Fruit fly (Drosophila melanogaster) whole organism, embryonic: ENCODE data around the gene Spec2.

Source experiments
- BtbVII ChIP-seq: fragments of 200-800 bp; sonication (Bioruptor generic); optimal IDR thresholded peaks from 3 replicates; lab custom pipeline; 2017; ENCODE audit warnings: missing biosample characterization, mild to moderate bottlenecking, missing genetic modification characterization
- CG11398 ChIP-seq: fragments of 200-800 bp; sonication (Bioruptor generic); optimal IDR thresholded peaks from 2 replicates; lab custom pipeline; 2016; ENCODE audit warnings: missing biosample characterization, missing genetic modification characterization
- CG11560 ChIP-seq: fragments of 200-800 bp; sonication (Bioruptor generic); IDR thresholded peaks from 3 replicates; pipeline ENCODE4 v1.3.6; 2022; ENCODE audit warnings: missing biosample characterization, missing genetic modification characterization
- CG12659 ChIP-seq: fragments of 200-800 bp; sonication (Bioruptor generic); optimal IDR thresholded peaks from 3 replicates; lab custom pipeline; 2017; ENCODE audit warnings: mild to moderate bottlenecking, missing biosample characterization, missing genetic modification reagents, missing genetic modification characterization
- CG14860 ChIP-seq: fragments of 200-800 bp; sonication (Bioruptor generic); IDR thresholded peaks from 3 replicates; pipeline ENCODE4 v1.3.6; 2022; ENCODE audit warnings: missing biosample characterization, missing genetic modification characterization; ENCODE audit not compliant: partially characterized antibody
- CG17802 ChIP-seq: fragments of 200-800 bp; sonication (Bioruptor generic); optimal IDR thresholded peaks from 2 replicates; lab custom pipeline; 2018; ENCODE audit warnings: missing biosample characterization, mild to moderate bottlenecking, missing genetic modification characterization, moderate library complexity
- CG17912 ChIP-seq: fragments of 200-800 bp; sonication (Bioruptor generic); optimal IDR thresholded peaks from 2 replicates; lab custom pipeline; 2018; ENCODE audit warnings: missing biosample characterization, mild to moderate bottlenecking, missing genetic modification characterization
- CG33557 ChIP-seq: fragments of 200-800 bp; sonication (Bioruptor generic); optimal IDR thresholded peaks from 2 replicates; lab custom pipeline; 2019; ENCODE audit warnings: missing biosample characterization, mild to moderate bottlenecking, missing genetic modification characterization, moderate library complexity
- CG34224 ChIP-seq: fragments of 200-800 bp; sonication (Bioruptor generic); IDR thresholded peaks from 3 replicates; pipeline ENCODE4 v1.3.6; 2022; ENCODE audit warnings: missing biosample characterization, missing genetic modification characterization; ENCODE audit not compliant: partially characterized antibody
- CG4707 ChIP-seq: fragments of 200-800 bp; sonication (Bioruptor generic); optimal IDR thresholded peaks from 2 replicates; lab custom pipeline; 2018; ENCODE audit warnings: missing biosample characterization, mild to moderate bottlenecking, missing genetic modification characterization, moderate library complexity
- CG6254 ChIP-seq: fragments of 200-800 bp; sonication (Bioruptor generic); optimal IDR thresholded peaks from 3 replicates; lab custom pipeline; 2017; ENCODE audit warnings: mild to moderate bottlenecking, missing biosample characterization, missing genetic modification reagents, missing genetic modification characterization
- CG7271 ChIP-seq: fragments of 200-800 bp; sonication (Bioruptor generic); optimal IDR thresholded peaks from 2 replicates; lab custom pipeline; 2018; ENCODE audit warnings: missing biosample characterization, mild to moderate bottlenecking, missing genetic modification characterization, moderate library complexity
- CG8290 ChIP-seq, 3 experiments: fragments of 200-800 bp; sonication (Bioruptor generic); optimal IDR thresholded peaks; 2 replicates each; lab custom pipeline; 2016 to 2019; ENCODE audit warnings: missing biosample characterization in 3 of 3, missing genetic modification characterization in 3 of 3, mild to moderate bottlenecking in 2 of 3, moderate library complexity in 1 of 3
- CG9797 ChIP-seq: fragments of 200-800 bp; sonication (Bioruptor generic); optimal IDR thresholded peaks from 3 replicates; lab custom pipeline; 2018; ENCODE audit warnings: missing biosample characterization, mild to moderate bottlenecking, missing genetic modification characterization
- CG9876 ChIP-seq: fragments of 200-800 bp; sonication (Bioruptor generic); optimal IDR thresholded peaks from 2 replicates; lab custom pipeline; 2016; ENCODE audit warnings: missing biosample characterization, missing genetic modification characterization
- D ChIP-seq, 2 experiments: fragments of 200-800 bp in 1 of 2; fragments of >200 bp in 1 of 2; sonication (Bioruptor generic) in 1 of 2; optimal IDR thresholded peaks; 2 replicates in 1 of 2; 3 replicates in 1 of 2; lab custom pipeline; 2017; ENCODE audit warnings: mild to moderate bottlenecking in 1 of 2, missing biosample characterization in 1 of 2, missing genetic modification characterization in 1 of 2, missing genetic modification reagents in 1 of 2
- Dad ChIP-seq: fragments of 200-800 bp; sonication (Bioruptor generic); optimal IDR thresholded peaks from 3 replicates; lab custom pipeline; 2016; ENCODE audit warnings: missing biosample characterization, missing genetic modification characterization
- Deaf1 ChIP-seq: fragments of 200-800 bp; optimal IDR thresholded peaks from 3 replicates; lab custom pipeline; 2019; ENCODE audit warnings: missing biosample characterization, mild to moderate bottlenecking, missing genetic modification characterization, moderate library complexity
- E2f2 ChIP-seq: fragments of 200-800 bp; sonication (Bioruptor generic); IDR thresholded peaks from 2 replicates; pipeline ENCODE4 v1.3.6; 2022; ENCODE audit warnings: missing biosample characterization, missing genetic modification characterization
- Fer3 ChIP-seq: fragments of 200-800 bp; sonication (Bioruptor generic); optimal IDR thresholded peaks from 2 replicates; lab custom pipeline; 2018; ENCODE audit warnings: missing biosample characterization, mild to moderate bottlenecking, missing genetic modification characterization, moderate library complexity
- Gug ChIP-seq: fragments of 200-800 bp; sonication (Bioruptor generic); IDR thresholded peaks from 4 replicates; pipeline ENCODE4 v1.3.6; 2022; ENCODE audit warnings: missing biosample characterization, missing genetic modification characterization
- HmgZ ChIP-seq: fragments of 200-800 bp; sonication (Bioruptor generic); optimal IDR thresholded peaks from 2 replicates; lab custom pipeline; 2018; ENCODE audit warnings: missing biosample characterization, mild to moderate bottlenecking, missing genetic modification characterization
- Hr78 ChIP-seq, 2 experiments: fragments of 200-800 bp in 1 of 2; fragments of >200 bp in 1 of 2; sonication (Bioruptor generic) in 1 of 2; optimal IDR thresholded peaks; 2 replicates each; lab custom pipeline; 2017 to 2019; ENCODE audit warnings: missing biosample characterization in 2 of 2, missing genetic modification characterization in 2 of 2, mild to moderate bottlenecking in 1 of 2, moderate library complexity in 1 of 2
- NfI ChIP-seq: fragments of 200-800 bp; sonication (Bioruptor generic); optimal IDR thresholded peaks from 3 replicates; lab custom pipeline; 2018; ENCODE audit warnings: missing biosample characterization, mild to moderate bottlenecking, missing genetic modification characterization, moderate library complexity
- Pdp1 ChIP-seq, 2 experiments: fragments of 200-800 bp; sonication (Bioruptor generic); optimal IDR thresholded peaks; 3 replicates each; lab custom pipeline; 2016; ENCODE audit warnings: missing biosample characterization in 2 of 2, missing genetic modification characterization in 2 of 2, mild to moderate bottlenecking in 1 of 2, moderate library complexity in 1 of 2
- TFAM ChIP-seq: fragments of 200-800 bp; sonication (Bioruptor generic); optimal IDR thresholded peaks from 2 replicates; lab custom pipeline; 2017; ENCODE audit warnings: missing biosample characterization, missing genetic modification characterization, inconsistent platforms
- Tbp ChIP-seq: fragments of >200 bp; optimal IDR thresholded peaks from 2 replicates; lab custom pipeline; 2018; ENCODE audit warnings: missing biosample characterization, missing genetic modification characterization
- ab ChIP-seq: fragments of 200-800 bp; sonication (Bioruptor generic); optimal IDR thresholded peaks from 2 replicates; lab custom pipeline; 2016; ENCODE audit warnings: missing biosample characterization, missing genetic modification characterization
- ap ChIP-seq: fragments of 200-800 bp; sonication (Bioruptor generic); IDR thresholded peaks from 2 replicates; pipeline ENCODE4 v1.3.6; 2022; ENCODE audit warnings: missing biosample characterization, missing genetic modification characterization
- bsh ChIP-seq, 2 experiments: fragments of 200-800 bp; sonication (Bioruptor generic); optimal IDR thresholded peaks; 2 replicates each; lab custom pipeline; 2017 to 2018; ENCODE audit warnings: mild to moderate bottlenecking in 2 of 2, missing biosample characterization in 2 of 2, missing genetic modification characterization in 2 of 2, moderate library complexity in 1 of 2
- dmrt11E ChIP-seq: fragments of 200-800 bp; sonication (Bioruptor generic); optimal IDR thresholded peaks from 3 replicates; lab custom pipeline; 2018; ENCODE audit warnings: missing biosample characterization, mild to moderate bottlenecking, missing genetic modification characterization, moderate library complexity
- eyg ChIP-seq: fragments of 200-800 bp; sonication (Bioruptor generic); optimal IDR thresholded peaks from 3 replicates; lab custom pipeline; 2016; ENCODE audit warnings: missing biosample characterization, missing genetic modification characterization
- ftz-f1 ChIP-seq: fragments of 200-800 bp; sonication (Bioruptor generic); optimal IDR thresholded peaks from 2 replicates; lab custom pipeline; 2016; ENCODE audit warnings: missing biosample characterization, missing genetic modification characterization
- gcm ChIP-seq: fragments of 200-800 bp; sonication (Bioruptor generic); optimal IDR thresholded peaks from 2 replicates; lab custom pipeline; 2019; ENCODE audit warnings: missing biosample characterization, mild to moderate bottlenecking, missing genetic modification characterization, moderate library complexity
- gem ChIP-seq: fragments of 200-800 bp; sonication (Bioruptor generic); optimal IDR thresholded peaks from 2 replicates; lab custom pipeline; 2019; ENCODE audit warnings: missing biosample characterization, mild to moderate bottlenecking, missing genetic modification characterization, moderate library complexity
- hkb ChIP-seq, 2 experiments: fragments of 200-800 bp in 1 of 2; fragments of >200 bp in 1 of 2; sonication (Bioruptor generic) in 1 of 2; IDR thresholded peaks in 1 of 2; optimal IDR thresholded peaks in 1 of 2; 2 replicates each; pipeline versions ENCODE4 v1.3.6 to Lab custom; 2017 to 2022; ENCODE audit warnings: missing biosample characterization in 1 of 2, missing genetic modification characterization in 1 of 2
- jumu ChIP-seq: fragments of 200-800 bp; sonication (Bioruptor generic); optimal IDR thresholded peaks from 3 replicates; lab custom pipeline; 2016; ENCODE audit warnings: missing biosample characterization, missing genetic modification characterization
- kah ChIP-seq: fragments of 200-800 bp; sonication (Bioruptor generic); optimal IDR thresholded peaks from 2 replicates; lab custom pipeline; 2018; ENCODE audit warnings: missing biosample characterization, mild to moderate bottlenecking, missing genetic modification characterization
- mirr ChIP-seq: fragments of 200-800 bp; sonication (Bioruptor generic); optimal IDR thresholded peaks from 3 replicates; lab custom pipeline; 2018; ENCODE audit warnings: missing biosample characterization, mild to moderate bottlenecking, missing genetic modification characterization
- otp ChIP-seq: fragments of 200-800 bp; sonication (Bioruptor generic); IDR thresholded peaks from 3 replicates; pipeline ENCODE4, ENCODE4 v1.3.6; 2022; ENCODE audit warnings: missing biosample characterization, missing genetic modification characterization
- pfk ChIP-seq: fragments of 200-800 bp; sonication (Bioruptor generic); optimal IDR thresholded peaks from 2 replicates; lab custom pipeline; 2018; ENCODE audit warnings: missing biosample characterization, mild to moderate bottlenecking, missing genetic modification characterization, moderate library complexity
- pita ChIP-seq: fragments of 200-800 bp; sonication (Bioruptor generic); optimal IDR thresholded peaks from 2 replicates; lab custom pipeline; 2017; ENCODE audit warnings: missing biosample characterization, mild to moderate bottlenecking, missing genetic modification characterization
- psq ChIP-seq: fragments of 200-800 bp; sonication (Bioruptor generic); optimal IDR thresholded peaks from 2 replicates; lab custom pipeline; 2017; ENCODE audit warnings: missing biosample characterization, missing genetic modification characterization
- scrt ChIP-seq: fragments of 200-800 bp; sonication (Bioruptor generic); optimal IDR thresholded peaks from 2 replicates; lab custom pipeline; 2018; ENCODE audit warnings: missing biosample characterization, mild to moderate bottlenecking, missing genetic modification characterization, moderate library complexity
- ttk ChIP-seq: fragments of 200-800 bp; sonication (Bioruptor generic); IDR thresholded peaks from 2 replicates; pipeline ENCODE4 v2.1.2; 2022; ENCODE audit warnings: missing biosample characterization, missing genetic modification characterization
- usp ChIP-seq: fragments of >200 bp; optimal IDR thresholded peaks from 2 replicates; lab custom pipeline; 2017; ENCODE audit warnings: missing biosample characterization, missing genetic modification characterization

Spec2 gene

DNA sequence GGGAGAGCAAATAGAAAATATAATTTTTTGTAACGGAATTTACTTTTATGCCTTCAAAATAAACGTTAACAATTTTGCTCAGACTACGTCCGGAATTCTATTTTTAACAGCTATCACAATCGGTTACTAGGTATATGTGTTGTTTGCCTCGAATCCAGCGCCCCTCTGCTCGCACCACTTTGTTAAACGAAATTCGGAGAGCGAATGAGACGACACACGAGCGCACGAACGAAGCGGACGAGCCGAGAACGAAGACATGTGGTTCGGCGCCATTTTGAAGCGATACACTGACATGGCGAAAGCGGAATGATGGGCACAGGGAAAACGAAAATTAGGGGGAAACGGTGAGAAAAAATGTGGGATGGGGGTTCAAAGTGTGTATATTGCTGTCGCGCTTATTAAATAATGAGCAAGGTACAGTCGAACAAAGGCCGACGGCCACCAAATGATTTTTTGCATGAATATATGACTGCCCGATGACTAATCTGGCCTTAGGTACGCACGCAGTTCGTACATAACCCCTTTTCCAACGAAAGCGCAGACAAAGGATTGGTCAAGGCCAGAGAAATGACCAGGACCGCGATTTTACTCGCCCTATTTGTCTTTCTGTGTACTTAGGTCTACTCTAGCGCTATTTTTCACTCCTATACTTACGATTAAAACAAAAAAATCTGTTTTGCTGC is 23.4 kb downstream of the Spec2 start (continued):
- TF ChIP-seq CG11398 (GFP tag; lab: Kevin White, UChicago) (no peak), CG8290 (GFP tag; optimal IDR thresholded peaks at IDR 0.05; lab: Kevin White, UChicago) (no peak), CG8290 (tag; optimal IDR thresholded peaks at IDR 0.05; lab: Kevin White, UChicago) (peak in 1 of 2 experiments; percentile 75), CG4707 (GFP tag; lab: Kevin White, UChicago) (peak; percentile 7), CG12659 (GFP tag; lab: Kevin White, UChicago) (peak; percentile 16), CG34224 (GFP tag; lab: Robert Waterston, UW) (no peak), ab (GFP tag; lab: Kevin White, UChicago) (no peak), E2f2 (no peak), hkb (optimal IDR thresholded peaks at IDR 0.05; lab: Kevin White, UChicago) (no peak), hkb (GFP tag; IDR thresholded peaks at IDR 0.05; lab: Robert Waterston, UW) (no peak), CG7271 (tag; lab: Kevin White, UChicago) (no peak), BtbVII (peak; percentile 15), bsh (GFP tag; optimal IDR thresholded peaks at IDR 0.05; lab: Kevin White, UChicago) (peak; percentile 11 to 23), dmrt11E (no peak), CG33557 (GFP tag; lab: Kevin White, UChicago) (peak; percentile 18), jumu (GFP tag; lab: Kevin White, UChicago) (peak; percentile 9), eyg (peak; percentile 14), ttk (GFP tag; lab: Robert Waterston, UW) (no peak), CG6254 (GFP tag; lab: Kevin White, UChicago) (peak; percentile 37), otp (GFP tag; lab: Robert Waterston, UW) (no peak), scrt (GFP tag; lab: Kevin White, UChicago) (peak; percentile 15), NfI (GFP tag; lab: Kevin White, UChicago) (peak; percentile 13), gem (tag; lab: Kevin White, UChicago) (no peak), Deaf1 (peak; percentile 100), pfk (peak; percentile 92), usp (GFP tag; lab: Kevin White, UChicago) (no peak), Tbp (peak; percentile 82), mirr (GFP tag; lab: Kevin White, UChicago) (peak; percentile 75), psq (peak; percentile 95), CG17912 (GFP tag; lab: Kevin White, UChicago) (peak; percentile 85), ftz-f1 (GFP tag; lab: Kevin White, UChicago) (peak; percentile 78), Pdp1 (GFP tag; optimal IDR thresholded peaks at IDR 0.05; lab: Kevin White, UChicago) (peak in 1 of 2 experiments; percentile 82), ap (GFP tag; lab: Robert Waterston, UW) (no peak), Fer3 (tag; lab: Kevin White, UChicago) (peak; percentile 18), CG17802 (tag; lab: Kevin White, UChicago) (no peak), Hr78 (GFP tag; optimal IDR thresholded peaks at IDR 0.05; lab: Kevin White, UChicago) (peak in 1 of 2 experiments; percentile 52), kah (GFP tag; lab: Kevin White, UChicago) (peak; percentile 46)

DNA sequence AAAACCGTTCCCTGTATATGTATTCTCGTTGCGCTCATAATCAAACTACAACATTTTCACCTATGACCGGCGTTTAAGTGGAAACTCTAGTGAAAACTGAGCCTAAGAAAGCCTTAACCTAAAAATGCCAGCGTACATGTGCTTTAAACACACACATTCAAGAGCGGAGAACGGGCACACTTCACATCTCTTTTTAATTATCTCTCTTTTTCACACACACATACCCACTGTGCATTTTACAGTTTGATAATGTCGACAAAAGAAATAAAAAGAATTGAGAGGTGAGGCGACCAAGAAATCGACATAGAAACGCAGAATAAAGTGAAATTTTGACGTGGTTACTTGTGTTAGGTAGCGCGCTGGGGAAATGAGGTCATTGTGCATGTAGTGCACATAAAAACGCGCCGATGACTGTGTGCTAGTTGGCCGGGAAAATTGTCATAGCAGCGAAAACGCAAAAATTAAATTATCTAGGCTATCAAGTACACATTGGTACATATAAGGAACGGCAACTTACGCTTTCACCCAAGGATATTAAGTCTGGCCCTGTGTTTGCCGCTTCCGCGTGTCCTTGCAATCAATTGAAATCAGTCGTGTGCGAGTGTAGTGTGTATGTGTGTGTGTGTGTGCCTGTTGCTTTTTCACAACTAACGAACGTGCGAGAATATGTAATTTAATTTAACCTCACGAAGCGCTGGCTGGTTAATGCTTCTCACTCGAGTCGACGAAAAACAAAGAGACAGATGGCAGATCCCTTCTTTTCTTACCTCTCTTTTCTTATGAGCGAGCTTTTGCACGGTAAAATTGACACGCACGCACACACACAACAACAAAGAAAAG is 24.2 kb downstream of the Spec2 start:
- TF ChIP-seq Dad (no peak), pita (GFP tag; lab: Kevin White, UChicago) (no peak), CG9797 (GFP tag; lab: Kevin White, UChicago) (peak; percentile 62), CG14860 (no peak), CG9876 (GFP tag; lab: Kevin White, UChicago) (no peak), mirr (GFP tag; lab: Kevin White, UChicago) (no peak), CG11560 (tag; lab: Robert Waterston, UW) (no peak), Gug (GFP tag; lab: Robert Waterston, UW) (no peak), D (optimal IDR thresholded peaks at IDR 0.05; lab: Kevin White, UChicago) (peak; percentile 78), D (GFP tag; optimal IDR thresholded peaks at IDR 0.05; lab: Kevin White, UChicago) (no peak), TFAM (no peak), HmgZ (peak; percentile 13), jumu (GFP tag; lab: Kevin White, UChicago) (no peak), gcm (GFP tag; lab: Kevin White, UChicago) (no peak)
